Worm (Caenorhabditis elegans): ENCODE results near the gene Y94H6A.3.

Gene Y94H6A.3

DNA sequence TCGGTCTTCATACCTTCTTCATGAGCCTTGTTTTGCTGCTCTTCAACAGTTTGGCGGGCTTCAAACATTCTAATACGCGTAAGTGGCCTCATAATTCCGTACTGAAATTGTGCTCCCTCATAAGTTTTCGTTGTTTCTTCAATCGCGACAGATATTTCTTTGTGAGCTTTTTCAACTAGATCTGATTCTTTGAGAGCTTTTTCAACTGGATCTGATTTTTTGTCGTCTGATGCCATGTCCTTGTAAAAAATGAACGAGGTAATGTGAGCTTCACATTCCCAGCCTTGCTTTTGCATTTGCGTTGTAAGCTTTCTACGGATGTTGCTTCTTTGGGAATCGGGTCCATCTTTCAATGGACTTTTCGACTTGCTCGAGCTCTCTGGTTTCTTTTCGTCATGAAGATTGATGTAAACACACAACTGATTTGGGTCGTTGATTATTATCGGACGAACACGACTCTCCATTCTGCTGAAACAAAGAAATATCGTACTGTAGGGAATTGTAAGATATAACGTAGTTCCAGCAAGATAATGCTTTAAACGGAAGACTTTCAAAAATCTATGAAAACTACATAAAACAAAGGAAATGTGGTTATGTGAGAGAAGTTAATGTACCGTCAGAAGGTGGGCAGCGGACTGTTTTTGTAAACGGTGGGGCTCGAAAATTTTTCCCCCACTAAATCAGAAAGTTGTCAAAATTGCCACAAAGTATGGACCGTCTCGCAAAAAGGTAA lies 34.1 kb downstream of the Y94H6A.3 start, which contains the start of gene Y94H6A.10:
Gene Y94H6A.10 (minus strand): TSS at position 464 of the 733 bp plus-strand sequence.
- no peak for TF ChIP-seq elt-2 (tag; optimal IDR thresholded peaks at IDR 0.05)
- TF ChIP-seq ceh-63 (GFP tag; optimal IDR thresholded peaks at IDR 0.05) = no peak
- TF ChIP-seq pax-3 (tag; optimal IDR thresholded peaks at IDR 0.05) = no peak
- TF ChIP-seq ztf-4 (tag; optimal IDR thresholded peaks at IDR 0.05) = no peak
- no peak for TF ChIP-seq hlh-4 (tag; optimal IDR thresholded peaks at IDR 0.05)
- no peak for TF ChIP-seq aha-1 (tag; optimal IDR thresholded peaks at IDR 0.05)
- TF ChIP-seq C16A3.4 (tag; optimal IDR thresholded peaks at IDR 0.05) = no peak
- TF ChIP-seq nhr-20 (tag; optimal IDR thresholded peaks at IDR 0.05) = no peak
- no peak for TF ChIP-seq elt-3 (tag; optimal IDR thresholded peaks at IDR 0.05)
- no peak for TF ChIP-seq swsn-7 (tag; optimal IDR thresholded peaks at IDR 0.05)
- TF ChIP-seq C34B4.2 (tag; optimal IDR thresholded peaks at IDR 0.05) = no peak
- no peak for TF ChIP-seq nhr-47 (tag; optimal IDR thresholded peaks at IDR 0.05)
- no peak for TF ChIP-seq fkh-10 (GFP tag; optimal IDR thresholded peaks at IDR 0.05)
- TF ChIP-seq ztf-11 (tag; optimal IDR thresholded peaks at IDR 0.05) = no peak
- TF ChIP-seq rnt-1 (tag; optimal IDR thresholded peaks at IDR 0.05) = no peak
- TF ChIP-seq jun-1 (tag; optimal IDR thresholded peaks at IDR 0.05) = no peak
- no peak for TF ChIP-seq ces-1 (GFP tag; optimal IDR thresholded peaks at IDR 0.05)
- TF ChIP-seq hlh-17 (GFP tag; optimal IDR thresholded peaks at IDR 0.05; ENCODE audit: borderline replicate concordance) = no peak

DNA sequence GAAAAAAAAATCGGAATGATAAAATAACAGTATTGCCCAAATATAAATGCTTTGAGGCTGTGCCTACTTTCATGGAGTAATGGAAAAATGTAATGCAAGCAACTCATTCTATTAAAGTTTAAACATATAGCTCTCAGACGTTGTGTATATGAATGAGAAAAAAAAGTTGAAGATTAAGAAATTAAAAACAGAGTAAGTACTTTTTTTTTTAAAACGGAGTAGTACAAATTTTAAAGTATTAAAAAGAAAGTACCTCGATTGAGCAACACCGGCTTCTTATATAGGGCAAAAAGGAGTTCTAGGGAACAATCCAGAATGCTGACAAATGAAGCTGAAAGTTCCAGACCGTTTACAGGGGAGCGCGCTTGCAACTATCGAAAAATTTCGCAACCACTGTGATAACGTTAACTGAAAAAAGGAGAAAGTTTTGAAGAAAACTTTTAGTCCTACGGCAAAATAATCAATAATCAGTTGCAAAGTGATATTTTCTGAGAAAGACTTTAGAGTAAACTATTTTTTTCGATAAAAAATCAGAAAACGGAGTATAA lies 34.9 kb downstream of the Y94H6A.3 start:
- TF ChIP-seq nhr-20 (tag; optimal IDR thresholded peaks at IDR 0.05) (no peak), lin-15B (tag; optimal IDR thresholded peaks at IDR 0.05) (no peak), lin-39 (tag; optimal IDR thresholded peaks at IDR 0.05) (no peak), aly-2 (tag; optimal IDR thresholded peaks at IDR 0.05) (no peak), efl-1 (optimal IDR thresholded peaks at IDR 0.05) (no peak), efl-1 (GFP tag; optimal IDR thresholded peaks at IDR 0.05 in 1 of 2) (peak in 1 of 2 experiments; percentile 86), nhr-90 (tag; optimal IDR thresholded peaks at IDR 0.05; ENCODE audit: poor library complexity) (no peak), mdl-1 (tag; optimal IDR thresholded peaks at IDR 0.05) (no peak), pax-3 (tag; optimal IDR thresholded peaks at IDR 0.05) (no peak), irx-1 (tag; optimal IDR thresholded peaks at IDR 0.05) (no peak), sox-4 (tag; optimal IDR thresholded peaks at IDR 0.05) (no peak), nhr-71 (tag; optimal IDR thresholded peaks at IDR 0.05) (peak; percentile 5), pag-3 (tag; optimal IDR thresholded peaks at IDR 0.05; ENCODE audit: borderline replicate concordance, insufficient read depth) (no peak), unc-30 (tag; optimal IDR thresholded peaks at IDR 0.05) (no peak), ceh-88 (GFP tag; IDR thresholded peaks at IDR 0.05) (no peak), nhr-237 (tag; optimal IDR thresholded peaks at IDR 0.05) (no peak), lsy-2 (tag; optimal IDR thresholded peaks at IDR 0.05) (peak in 1 of 2 experiments; percentile 16), lin-35 (GFP tag; optimal IDR thresholded peaks at IDR 0.05) (peak in 1 of 2 experiments; percentile 56), fos-1 (tag; optimal IDR thresholded peaks at IDR 0.05) (no peak), skn-1 (tag; optimal IDR thresholded peaks at IDR 0.05) (peak; percentile 93), elt-2 (tag; optimal IDR thresholded peaks at IDR 0.05) (peak; percentile 16), nhr-47 (tag; optimal IDR thresholded peaks at IDR 0.05) (no peak), tlp-1 (tag; optimal IDR thresholded peaks at IDR 0.05) (no peak)

DNA sequence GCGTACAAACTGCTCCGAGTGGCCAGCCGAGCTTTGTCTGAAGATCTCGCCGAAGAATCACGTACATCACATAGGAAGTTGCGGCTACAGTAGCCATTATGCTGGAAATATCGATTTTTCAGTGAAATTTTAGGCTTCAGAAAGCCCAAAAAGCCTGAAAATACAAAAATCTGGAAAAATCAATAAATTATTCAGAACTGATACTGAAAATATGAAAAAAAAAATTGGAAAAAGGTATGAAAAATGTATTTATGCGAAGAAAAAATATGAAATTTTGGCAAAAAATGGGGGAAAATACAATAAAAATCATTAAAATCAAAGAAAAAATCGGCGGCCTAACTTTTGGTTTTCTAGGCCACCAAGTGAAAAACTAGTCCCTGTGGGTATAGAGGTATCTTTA lies 36.6 kb downstream of the Y94H6A.3 start, which contains the start of gene Y94H6A.12:
Gene Y94H6A.12 (minus strand): TSS at position 101 of the 400 bp plus-strand sequence.
- TF ChIP-seq lsy-2 (tag; optimal IDR thresholded peaks at IDR 0.05) (no peak), tbx-2 (tag; optimal IDR thresholded peaks at IDR 0.05) (no peak)
